Fruit fly (Drosophila melanogaster) whole organism, embryonic: Measurements from ENCODE around the gene wrd.

Source experiments
- CG11695 ChIP-seq: fragments of 200-800 bp; sonication (Bioruptor generic); IDR thresholded peaks from 3 replicates; pipeline ENCODE4 v1.3.6; 2022; ENCODE audit warnings: missing biosample characterization, missing genetic modification characterization
- CG12391 ChIP-seq: fragments of 200-800 bp; sonication (Bioruptor generic); optimal IDR thresholded peaks from 3 replicates; lab custom pipeline; 2018; ENCODE audit warnings: missing biosample characterization, mild to moderate bottlenecking, missing genetic modification characterization, moderate library complexity
- CG14050 ChIP-seq: fragments of 200-800 bp; sonication (Bioruptor generic); IDR thresholded peaks from 3 replicates; pipeline ENCODE4 v1.3.6; 2022; ENCODE audit warnings: missing biosample characterization, missing genetic modification characterization
- CG14710 ChIP-seq: fragments of 200-800 bp; sonication (Bioruptor generic); optimal IDR thresholded peaks from 3 replicates; lab custom pipeline; 2019; ENCODE audit warnings: missing biosample characterization, mild to moderate bottlenecking, missing genetic modification characterization, moderate library complexity
- CG1602 ChIP-seq: fragments of 200-800 bp; sonication (Bioruptor generic); optimal IDR thresholded peaks from 3 replicates; lab custom pipeline; 2016; ENCODE audit warnings: missing biosample characterization, missing genetic modification characterization
- CG17385 ChIP-seq: fragments of 200-800 bp; sonication (Bioruptor generic); optimal IDR thresholded peaks from 3 replicates; lab custom pipeline; 2018; ENCODE audit warnings: missing biosample characterization, mild to moderate bottlenecking, missing genetic modification characterization
- CG17912 ChIP-seq: fragments of 200-800 bp; sonication (Bioruptor generic); optimal IDR thresholded peaks from 2 replicates; lab custom pipeline; 2018; ENCODE audit warnings: missing biosample characterization, mild to moderate bottlenecking, missing genetic modification characterization
- CG2129 ChIP-seq: fragments of 200-800 bp; sonication (Bioruptor generic); IDR thresholded peaks from 2 replicates; pipeline ENCODE4 v1.3.6; 2022; ENCODE audit warnings: missing biosample characterization, missing genetic modification characterization; ENCODE audit not compliant: partially characterized antibody
- CG2678 ChIP-seq: fragments of 200-800 bp; sonication (Bioruptor generic); optimal IDR thresholded peaks from 3 replicates; lab custom pipeline; 2019; ENCODE audit warnings: missing biosample characterization, mild to moderate bottlenecking, missing genetic modification characterization, moderate library complexity
- CG2875 ChIP-seq: fragments of 200-800 bp; sonication (Bioruptor generic); optimal IDR thresholded peaks from 2 replicates; lab custom pipeline; 2017; ENCODE audit warnings: missing biosample characterization, mild to moderate bottlenecking, missing genetic modification characterization, missing genetic modification reagents
- CG30431 ChIP-seq: fragments of 200-800 bp; sonication (Bioruptor generic); optimal IDR thresholded peaks from 2 replicates; lab custom pipeline; 2017; ENCODE audit warnings: missing biosample characterization, missing genetic modification characterization
- CG3407 ChIP-seq: fragments of 200-800 bp; sonication (Bioruptor generic); optimal IDR thresholded peaks from 2 replicates; lab custom pipeline; 2018; ENCODE audit warnings: missing biosample characterization, mild to moderate bottlenecking, missing genetic modification characterization
- CG4424 ChIP-seq: fragments of 200-800 bp; sonication (Bioruptor generic); optimal IDR thresholded peaks from 3 replicates; lab custom pipeline; 2016; ENCODE audit warnings: missing biosample characterization, missing genetic modification characterization
- CG4730 ChIP-seq: fragments of 200-800 bp; sonication (Bioruptor generic); IDR thresholded peaks from 2 replicates; pipeline ENCODE4 v1.3.6; 2022; ENCODE audit warnings: missing biosample characterization, missing genetic modification characterization
- CG5953 ChIP-seq: fragments of 200-800 bp; sonication (Bioruptor generic); IDR thresholded peaks from 2 replicates; pipeline ENCODE4 v1.3.6; 2022; ENCODE audit warnings: missing biosample characterization, missing genetic modification characterization
- CG7928 ChIP-seq: fragments of 200-800 bp; sonication (Bioruptor generic); optimal IDR thresholded peaks from 2 replicates; lab custom pipeline; 2017; ENCODE audit warnings: missing biosample characterization, mild to moderate bottlenecking, missing genetic modification characterization
- CG8924 ChIP-seq: fragments of 200-800 bp; optimal IDR thresholded peaks from 3 replicates; lab custom pipeline; 2019; ENCODE audit warnings: missing biosample characterization, mild to moderate bottlenecking, missing genetic modification characterization, moderate library complexity
- CG8944 ChIP-seq: fragments of 200-800 bp; sonication (Bioruptor generic); optimal IDR thresholded peaks from 3 replicates; lab custom pipeline; 2016; ENCODE audit warnings: missing biosample characterization, missing genetic modification characterization
- CG9727 ChIP-seq: fragments of 200-800 bp; sonication (Bioruptor generic); optimal IDR thresholded peaks from 3 replicates; lab custom pipeline; 2017; ENCODE audit warnings: missing biosample characterization, mild to moderate bottlenecking, missing genetic modification characterization
- Chrac-16 ChIP-seq: fragments of 200-800 bp; sonication (Bioruptor generic); optimal IDR thresholded peaks from 3 replicates; lab custom pipeline; 2016; ENCODE audit warnings: missing biosample characterization, missing genetic modification characterization
- D19B ChIP-seq: fragments of 200-800 bp; sonication (Bioruptor generic); optimal IDR thresholded peaks from 2 replicates; lab custom pipeline; 2017; ENCODE audit warnings: missing biosample characterization, mild to moderate bottlenecking, missing genetic modification characterization
- Dad ChIP-seq: fragments of 200-800 bp; sonication (Bioruptor generic); optimal IDR thresholded peaks from 3 replicates; lab custom pipeline; 2016; ENCODE audit warnings: missing biosample characterization, missing genetic modification characterization
- Drgx ChIP-seq: fragments of 200-800 bp; sonication (Bioruptor generic); IDR thresholded peaks from 2 replicates; pipeline ENCODE4 v1.3.6; 2022; ENCODE audit warnings: missing biosample characterization, missing genetic modification characterization
- Eip74EF ChIP-seq, 2 experiments: fragments of 200-800 bp in 1 of 2; fragments of >200 bp in 1 of 2; sonication (Bioruptor generic) in 1 of 2; optimal IDR thresholded peaks; 2 replicates each; lab custom pipeline; 2017 to 2019; ENCODE audit warnings: missing biosample characterization in 2 of 2, missing genetic modification characterization in 2 of 2, mild to moderate bottlenecking in 1 of 2, moderate library complexity in 1 of 2
- Ets97D ChIP-seq: fragments of 200-800 bp; sonication (Bioruptor generic); optimal IDR thresholded peaks from 3 replicates; lab custom pipeline; 2016; ENCODE audit warnings: missing biosample characterization, missing genetic modification characterization
- Fer1 ChIP-seq: fragments of 200-800 bp; sonication (Bioruptor generic); optimal IDR thresholded peaks from 2 replicates; lab custom pipeline; 2017; ENCODE audit warnings: missing biosample characterization, mild to moderate bottlenecking, missing genetic modification characterization
- HmgZ ChIP-seq: fragments of 200-800 bp; sonication (Bioruptor generic); optimal IDR thresholded peaks from 2 replicates; lab custom pipeline; 2018; ENCODE audit warnings: missing biosample characterization, mild to moderate bottlenecking, missing genetic modification characterization
- Hr3 ChIP-seq: fragments of 200-800 bp; sonication (Bioruptor generic); optimal IDR thresholded peaks from 3 replicates; lab custom pipeline; 2016; ENCODE audit warnings: missing biosample characterization, missing genetic modification characterization
- Jarid2 ChIP-seq: fragments of 200-800 bp; sonication (Bioruptor generic); optimal IDR thresholded peaks from 3 replicates; lab custom pipeline; 2017; ENCODE audit warnings: mild to moderate bottlenecking, missing biosample characterization, missing genetic modification reagents, missing genetic modification characterization
- MBD-R2 ChIP-seq: fragments of 200-800 bp; sonication (Bioruptor generic); IDR thresholded peaks from 2 replicates; pipeline ENCODE4 v1.3.6; 2022; ENCODE audit warnings: missing biosample characterization, missing genetic modification characterization
- NC2β ChIP-seq: fragments of 200-800 bp; sonication (Bioruptor generic); optimal IDR thresholded peaks from 2 replicates; lab custom pipeline; 2016; ENCODE audit warnings: missing biosample characterization, missing genetic modification characterization
- PHDP ChIP-seq: fragments of 200-800 bp; sonication (Bioruptor generic); optimal IDR thresholded peaks from 3 replicates; lab custom pipeline; 2018; ENCODE audit warnings: missing biosample characterization, mild to moderate bottlenecking, missing genetic modification characterization, moderate library complexity
- Rx ChIP-seq: fragments of 200-800 bp; sonication (Bioruptor generic); IDR thresholded peaks from 2 replicates; pipeline ENCODE4 v1.3.6; 2022; ENCODE audit warnings: missing biosample characterization, missing genetic modification characterization
- YL-1 ChIP-seq: fragments of 200-800 bp; sonication (Bioruptor generic); optimal IDR thresholded peaks from 3 replicates; lab custom pipeline; 2017; ENCODE audit warnings: missing biosample characterization, mild to moderate bottlenecking, missing genetic modification characterization
- ase ChIP-seq: fragments of 200-800 bp; sonication (Bioruptor generic); IDR thresholded peaks from 3 replicates; pipeline ENCODE4 v1.3.6; 2022; ENCODE audit warnings: missing biosample characterization, missing genetic modification characterization
- bab2 ChIP-seq: fragments of 200-800 bp; sonication (Bioruptor generic); optimal IDR thresholded peaks from 2 replicates; lab custom pipeline; 2016; ENCODE audit warnings: missing biosample characterization, missing genetic modification characterization
- cad ChIP-seq: fragments of >200 bp; optimal IDR thresholded peaks from 2 replicates; lab custom pipeline; 2017; ENCODE audit warnings: missing biosample characterization, missing genetic modification characterization
- cato ChIP-seq: fragments of 200-800 bp; sonication (Bioruptor generic); optimal IDR thresholded peaks from 2 replicates; lab custom pipeline; 2016; ENCODE audit warnings: missing biosample characterization, missing genetic modification characterization, borderline replicate concordance
- dm ChIP-seq: fragments of 200-800 bp; sonication (Bioruptor generic); optimal IDR thresholded peaks from 3 replicates; lab custom pipeline; 2016; ENCODE audit warnings: missing biosample characterization, missing genetic modification characterization
- fru ChIP-seq: fragments of >200 bp; optimal IDR thresholded peaks from 2 replicates; lab custom pipeline; 2017
- gt ChIP-seq: fragments of 200-800 bp; sonication (Bioruptor generic); IDR thresholded peaks from 2 replicates; pipeline ENCODE4 v1.3.6; 2022; ENCODE audit warnings: missing biosample characterization, missing genetic modification characterization
- hbn ChIP-seq: fragments of 200-800 bp; sonication (Bioruptor generic); IDR thresholded peaks from 2 replicates; pipeline ENCODE4 v1.3.6; 2022; ENCODE audit warnings: missing biosample characterization, missing genetic modification characterization; ENCODE audit not compliant: partially characterized antibody
- hkb ChIP-seq, 2 experiments: fragments of 200-800 bp in 1 of 2; fragments of >200 bp in 1 of 2; sonication (Bioruptor generic) in 1 of 2; IDR thresholded peaks in 1 of 2; optimal IDR thresholded peaks in 1 of 2; 2 replicates each; pipeline versions ENCODE4 v1.3.6 to Lab custom; 2017 to 2022; ENCODE audit warnings: missing biosample characterization in 1 of 2, missing genetic modification characterization in 1 of 2
- mirr ChIP-seq: fragments of 200-800 bp; sonication (Bioruptor generic); optimal IDR thresholded peaks from 3 replicates; lab custom pipeline; 2018; ENCODE audit warnings: missing biosample characterization, mild to moderate bottlenecking, missing genetic modification characterization
- mld ChIP-seq: fragments of 200-800 bp; sonication (Bioruptor generic); IDR thresholded peaks from 3 replicates; pipeline ENCODE4 v1.3.6; 2022; ENCODE audit warnings: missing biosample characterization, missing genetic modification characterization; ENCODE audit not compliant: partially characterized antibody
- pb ChIP-seq: fragments of 200-800 bp; sonication (Bioruptor generic); optimal IDR thresholded peaks from 3 replicates; lab custom pipeline; 2016; ENCODE audit warnings: missing biosample characterization, missing genetic modification characterization
- ssp ChIP-seq: fragments of 200-800 bp; sonication (Bioruptor generic); IDR thresholded peaks from 2 replicates; pipeline ENCODE4 v1.3.6; 2022; ENCODE audit warnings: missing biosample characterization, missing genetic modification characterization
- stc ChIP-seq: fragments of 200-800 bp; sonication (Bioruptor generic); IDR thresholded peaks from 2 replicates; pipeline ENCODE4 v1.3.6; 2022; ENCODE audit warnings: missing biosample characterization, missing genetic modification characterization
- tup ChIP-seq: fragments of 200-800 bp; sonication (Bioruptor generic); optimal IDR thresholded peaks from 2 replicates; lab custom pipeline; 2016; ENCODE audit warnings: missing biosample characterization, mild to moderate bottlenecking, missing genetic modification characterization, moderate library complexity
- vnd ChIP-seq: fragments of 200-800 bp; sonication (Bioruptor generic); IDR thresholded peaks from 3 replicates; pipeline ENCODE4 v1.3.6; 2022; ENCODE audit warnings: missing biosample characterization, missing genetic modification characterization; ENCODE audit not compliant: partially characterized antibody

The wrd gene

DNA sequence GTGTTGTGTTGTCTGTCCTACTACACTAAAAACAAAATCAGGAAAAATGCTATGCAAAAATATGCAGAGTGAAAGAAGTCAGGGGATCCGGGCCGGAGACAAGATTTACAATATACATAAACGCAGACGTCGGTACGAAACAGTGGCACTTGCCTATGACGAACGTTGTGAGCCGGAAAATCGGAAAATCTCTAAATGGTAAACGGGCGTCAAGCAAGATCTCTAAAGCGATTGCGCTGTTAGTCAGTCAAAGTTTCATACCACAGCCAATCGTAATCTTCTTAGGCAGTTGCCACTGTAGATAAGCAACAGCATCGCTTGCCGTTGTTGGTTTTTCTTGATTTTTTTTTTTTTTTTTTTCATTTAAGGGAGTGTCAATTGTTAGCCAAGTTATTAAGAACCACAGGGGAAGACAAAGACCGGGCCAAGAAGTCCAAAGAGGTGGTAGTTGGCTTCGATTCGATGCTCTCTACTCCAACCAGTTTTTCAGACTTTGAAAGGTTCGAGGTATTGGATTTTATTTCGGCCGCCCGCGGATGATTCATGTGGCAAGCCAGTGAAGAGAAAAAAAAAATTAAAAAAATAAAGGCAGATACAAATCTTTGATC is 42.4 kb upstream of the wrd start (continued):
- TF ChIP-seq Hr3 (GFP tag; lab: Kevin White, UChicago): peak; percentile 43
- TF ChIP-seq CG11695 (GFP tag; lab: Robert Waterston, UW): peak; percentile 92
- TF ChIP-seq cad: no peak
- peak; percentile 52 for TF ChIP-seq CG14710 (tag; lab: Kevin White, UChicago)
- TF ChIP-seq dm (GFP tag; lab: Kevin White, UChicago): peak; percentile 59
- no peak for TF ChIP-seq CG17912 (GFP tag; lab: Kevin White, UChicago)
- peak; percentile 80 for TF ChIP-seq Chrac-16
- no peak for TF ChIP-seq fru (lab: Kevin White, UChicago)
- peak; percentile 36 for TF ChIP-seq CG7928 (GFP tag; lab: Kevin White, UChicago)
- peak; percentile 82 for TF ChIP-seq gt
- peak; percentile 50; the same call in 1 of the 2 replicates for TF ChIP-seq CG5953 (GFP tag; lab: Robert Waterston, UW)
- peak; percentile 83 for TF ChIP-seq CG2678
- peak; percentile 18 for TF ChIP-seq tup (GFP tag; lab: Kevin White, UChicago)
- no peak for TF ChIP-seq Fer1 (GFP tag; lab: Kevin White, UChicago)
- no peak for TF ChIP-seq hbn (GFP tag; lab: Robert Waterston, UW)
- TF ChIP-seq CG8944 (GFP tag; lab: Kevin White, UChicago): peak; percentile 80
- TF ChIP-seq Jarid2: no peak
- no peak for TF ChIP-seq CG2129 (GFP tag; lab: Robert Waterston, UW)
- peak; percentile 87 for TF ChIP-seq ssp
- peak; percentile 90 for TF ChIP-seq Rx (GFP tag; lab: Robert Waterston, UW)
- peak; percentile 90 for TF ChIP-seq ase (GFP tag; lab: Robert Waterston, UW)
- TF ChIP-seq Dad (GFP tag; lab: Kevin White, UChicago): peak; percentile 71
- peak; percentile 54 for TF ChIP-seq CG17385
- TF ChIP-seq PHDP: no peak
- peak; percentile 88 for TF ChIP-seq CG4424 (GFP tag; lab: Kevin White, UChicago)
- peak; percentile 61 for TF ChIP-seq CG1602 (GFP tag; lab: Kevin White, UChicago)
- TF ChIP-seq CG2875 (GFP tag; lab: Kevin White, UChicago): peak; percentile 48
- TF ChIP-seq Eip74EF (GFP tag; optimal IDR thresholded peaks at IDR 0.05; lab: Kevin White, UChicago): no peak
- peak; percentile 65 for TF ChIP-seq NC2β (GFP tag; lab: Kevin White, UChicago)
- TF ChIP-seq mirr: peak; percentile 77
- no peak for TF ChIP-seq hkb (optimal IDR thresholded peaks at IDR 0.05; lab: Kevin White, UChicago)
- peak; percentile 86 for TF ChIP-seq hkb (GFP tag; IDR thresholded peaks at IDR 0.05; lab: Robert Waterston, UW)
- TF ChIP-seq MBD-R2 (GFP tag; lab: Robert Waterston, UW): peak; percentile 64; the same call in 1 of the 2 replicates
- peak; percentile 61 for TF ChIP-seq CG12391 (tag; lab: Kevin White, UChicago)
- no peak for TF ChIP-seq YL-1 (GFP tag; lab: Kevin White, UChicago)
- TF ChIP-seq stc (GFP tag; lab: Robert Waterston, UW): peak; percentile 89
- peak; percentile 92 for TF ChIP-seq CG4730 (GFP tag; lab: Robert Waterston, UW)
- peak; percentile 91 for TF ChIP-seq Drgx (GFP tag; lab: Robert Waterston, UW)
- TF ChIP-seq cato (GFP tag; lab: Kevin White, UChicago): peak; percentile 42
- peak; percentile 28 for TF ChIP-seq D19B
- TF ChIP-seq HmgZ (tag; lab: Kevin White, UChicago): no peak
- peak; percentile 74 for TF ChIP-seq pb (GFP tag; lab: Kevin White, UChicago)
- TF ChIP-seq CG3407 (GFP tag; lab: Kevin White, UChicago): peak; percentile 43
- peak; percentile 71 for TF ChIP-seq Ets97D (GFP tag; lab: Kevin White, UChicago)
- TF ChIP-seq CG8924 (tag; lab: Kevin White, UChicago): peak; percentile 59
- peak; percentile 82 for TF ChIP-seq CG9727
- peak; percentile 72 for TF ChIP-seq bab2
- peak; percentile 80 for TF ChIP-seq CG14050 (GFP tag; lab: Robert Waterston, UW)
- TF ChIP-seq vnd (GFP tag; lab: Robert Waterston, UW): no peak
- TF ChIP-seq CG30431 (GFP tag; lab: Kevin White, UChicago): peak; percentile 70
- no peak for TF ChIP-seq mld (GFP tag; lab: Robert Waterston, UW)
